Worm (Caenorhabditis elegans) whole organism, L3 larva: ENCODE results near the gene idpa-2.
A peak's percentile ranks its signal among the peaks of the same experiment; 100 is the strongest.

ENCODE experiments used
- R02D3.7 ChIP-seq: fragments of 150-350 bp; optimal IDR thresholded peaks from 2 replicates; lab custom pipeline; 2014; ENCODE audit warnings: missing biosample characterization, missing genetic modification characterization
- ZK546.5 ChIP-seq: sonication (generic microtip); optimal IDR thresholded peaks from 2 replicates; lab custom pipeline; 2017; ENCODE audit warnings: missing biosample characterization, missing genetic modification characterization
- aly-2 ChIP-seq: fragments of 150-350 bp; optimal IDR thresholded peaks from 2 replicates; lab custom pipeline; 2014; ENCODE audit warnings: missing biosample characterization, missing genetic modification characterization
- ama-1 ChIP-seq: fragments of 150-350 bp; optimal IDR thresholded peaks from 2 replicates; lab custom pipeline; 2018
- ceh-28 ChIP-seq: fragments of 150-350 bp; optimal IDR thresholded peaks from 2 replicates; lab custom pipeline; 2014; ENCODE audit warnings: missing biosample characterization, missing genetic modification reagents, missing genetic modification characterization
- ceh-82 ChIP-seq: fragments of 150-350 bp; optimal IDR thresholded peaks from 2 replicates; lab custom pipeline; 2014; ENCODE audit warnings: missing biosample characterization, missing genetic modification characterization
- ceh-9 ChIP-seq: sonication (generic microtip); optimal IDR thresholded peaks from 2 replicates; lab custom pipeline; 2018; ENCODE audit warnings: missing biosample characterization, missing genetic modification characterization
- daf-12 ChIP-seq: fragments of 150-350 bp; optimal IDR thresholded peaks from 2 replicates; lab custom pipeline; 2014; ENCODE audit warnings: missing biosample characterization, missing genetic modification reagents, missing genetic modification characterization
- egl-27 ChIP-seq: sonication (generic microtip); optimal IDR thresholded peaks from 4 replicates; lab custom pipeline; 2017; ENCODE audit warnings: missing biosample characterization, missing genetic modification reagents, missing genetic modification characterization
- egl-5 ChIP-seq: fragments of 150-350 bp; optimal IDR thresholded peaks from 2 replicates; lab custom pipeline; 2017; ENCODE audit warnings: missing biosample characterization, missing genetic modification reagents, missing genetic modification characterization, inconsistent platforms
- elt-1 ChIP-seq: fragments of 150-350 bp; optimal IDR thresholded peaks from 2 replicates; lab custom pipeline; 2014; ENCODE audit warnings: missing biosample characterization, missing genetic modification characterization
- elt-2 ChIP-seq: sonication (generic microtip); optimal IDR thresholded peaks from 2 replicates; lab custom pipeline; 2016; ENCODE audit warnings: missing genetic modification reagents, mild to moderate bottlenecking, missing genetic modification characterization, missing compliant biosample characterization
- eor-1 ChIP-seq, 2 experiments: fragments of 150-350 bp; optimal IDR thresholded peaks; 2 replicates each; lab custom pipeline; 2014 to 2018; ENCODE audit warnings: missing biosample characterization in 2 of 2, missing genetic modification characterization in 2 of 2
- fkh-10 ChIP-seq: sonication (generic microtip); optimal IDR thresholded peaks from 2 replicates; lab custom pipeline; 2017; ENCODE audit warnings: missing biosample characterization, missing genetic modification reagents, missing genetic modification characterization
- fkh-2 ChIP-seq: fragments of 150-350 bp; optimal IDR thresholded peaks from 2 replicates; lab custom pipeline; 2014; ENCODE audit warnings: missing biosample characterization, missing genetic modification reagents, missing genetic modification characterization
- fos-1 ChIP-seq: fragments of 150-350 bp; optimal IDR thresholded peaks from 2 replicates; lab custom pipeline; 2014; ENCODE audit warnings: missing biosample characterization, missing genetic modification characterization
- hmg-11 ChIP-seq: sonication (generic microtip); optimal IDR thresholded peaks from 2 replicates; lab custom pipeline; 2016; ENCODE audit warnings: missing genetic modification characterization, missing compliant biosample characterization
- jun-1 ChIP-seq: fragments of 150-350 bp; optimal IDR thresholded peaks from 2 replicates; lab custom pipeline; 2014; ENCODE audit warnings: missing biosample characterization, missing genetic modification reagents, missing genetic modification characterization
- lin-15B ChIP-seq: fragments of 150-350 bp; optimal IDR thresholded peaks from 2 replicates; lab custom pipeline; 2014; ENCODE audit warnings: missing biosample characterization, missing genetic modification characterization
- lin-39 ChIP-seq: fragments of 150-350 bp; optimal IDR thresholded peaks from 2 replicates; lab custom pipeline; 2018; ENCODE audit warnings: missing biosample characterization, missing genetic modification reagents, missing genetic modification characterization
- lsy-12 ChIP-seq: sonication (generic microtip); optimal IDR thresholded peaks from 2 replicates; lab custom pipeline; 2016; ENCODE audit warnings: mild to moderate bottlenecking, missing genetic modification characterization, missing compliant biosample characterization
- mdl-1 ChIP-seq: fragments of 150-350 bp; optimal IDR thresholded peaks from 2 replicates; lab custom pipeline; 2014; ENCODE audit warnings: missing biosample characterization, missing genetic modification characterization
- mml-1 ChIP-seq: fragments of 150-350 bp; sonication (generic microtip); optimal IDR thresholded peaks from 3 replicates; lab custom pipeline; 2014; ENCODE audit warnings: missing biosample characterization, missing genetic modification characterization
- nhr-11 ChIP-seq: fragments of 150-350 bp; optimal IDR thresholded peaks from 2 replicates; lab custom pipeline; 2014; ENCODE audit warnings: missing biosample characterization, missing genetic modification characterization
- nhr-12 ChIP-seq: fragments of 150-350 bp; optimal IDR thresholded peaks from 2 replicates; lab custom pipeline; 2014; ENCODE audit warnings: missing biosample characterization, missing genetic modification characterization
- nhr-23 ChIP-seq: fragments of 150-350 bp; optimal IDR thresholded peaks from 2 replicates; lab custom pipeline; 2014; ENCODE audit warnings: missing biosample characterization, missing genetic modification reagents, missing genetic modification characterization
- nhr-237 ChIP-seq: fragments of 150-350 bp; optimal IDR thresholded peaks from 2 replicates; lab custom pipeline; 2014; ENCODE audit warnings: missing biosample characterization, missing genetic modification characterization
- nhr-25 ChIP-seq: sonication (generic microtip); optimal IDR thresholded peaks from 2 replicates; lab custom pipeline; 2017; ENCODE audit warnings: missing biosample characterization, missing genetic modification characterization
- nhr-28 ChIP-seq: fragments of 150-350 bp; optimal IDR thresholded peaks from 2 replicates; lab custom pipeline; 2014; ENCODE audit warnings: missing biosample characterization, missing genetic modification characterization
- nhr-43 ChIP-seq: sonication (generic microtip); optimal IDR thresholded peaks from 2 replicates; lab custom pipeline; 2016; ENCODE audit warnings: mild to moderate bottlenecking, missing genetic modification characterization, missing compliant biosample characterization; ENCODE audit not compliant: poor library complexity, severe bottlenecking
- nhr-67 ChIP-seq: fragments of 150-350 bp; optimal IDR thresholded peaks from 2 replicates; lab custom pipeline; 2014; ENCODE audit warnings: missing biosample characterization, missing genetic modification characterization
- nhr-76 ChIP-seq: fragments of 150-350 bp; sonication (generic microtip); optimal IDR thresholded peaks from 5 replicates; lab custom pipeline; 2014; ENCODE audit warnings: missing biosample characterization, missing genetic modification characterization
- nhr-77 ChIP-seq: fragments of 150-350 bp; optimal IDR thresholded peaks from 2 replicates; lab custom pipeline; 2014; ENCODE audit warnings: missing biosample characterization, missing genetic modification characterization
- pha-4 ChIP-seq: fragments of 150-350 bp; optimal IDR thresholded peaks from 2 replicates; lab custom pipeline; 2014; ENCODE audit warnings: missing biosample characterization, missing genetic modification reagents, missing genetic modification characterization
- pqm-1 ChIP-seq: fragments of 150-350 bp; optimal IDR thresholded peaks from 2 replicates; lab custom pipeline; 2017; ENCODE audit warnings: missing biosample characterization, missing genetic modification characterization, inconsistent platforms
- sea-2 ChIP-seq: fragments of 150-350 bp; sonication (generic microtip); optimal IDR thresholded peaks from 4 replicates; lab custom pipeline; 2014; ENCODE audit warnings: missing biosample characterization, missing genetic modification reagents, missing genetic modification characterization
- skn-1 ChIP-seq: fragments of 150-350 bp; optimal IDR thresholded peaks from 2 replicates; lab custom pipeline; 2014; ENCODE audit warnings: missing biosample characterization, missing genetic modification characterization
- snpc-4 ChIP-seq: fragments of 150-350 bp; optimal IDR thresholded peaks from 2 replicates; lab custom pipeline; 2014; ENCODE audit warnings: missing biosample characterization, missing genetic modification characterization
- tbx-2 ChIP-seq: sonication (generic microtip); optimal IDR thresholded peaks from 2 replicates; lab custom pipeline; 2016; ENCODE audit warnings: mild to moderate bottlenecking, missing genetic modification characterization, missing compliant biosample characterization
- unc-39 ChIP-seq: sonication (generic microtip); optimal IDR thresholded peaks from 4 replicates; lab custom pipeline; 2017; ENCODE audit warnings: missing biosample characterization, missing genetic modification characterization
- unc-62 ChIP-seq: fragments of 150-350 bp; sonication (generic microtip); optimal IDR thresholded peaks from 4 replicates; lab custom pipeline; 2014; ENCODE audit warnings: missing biosample characterization, missing genetic modification reagents, missing genetic modification characterization
- zag-1 ChIP-seq: fragments of 150-350 bp; optimal IDR thresholded peaks from 2 replicates; lab custom pipeline; 2014; ENCODE audit warnings: missing biosample characterization, missing genetic modification characterization
- ztf-11 ChIP-seq: fragments of 150-350 bp; optimal IDR thresholded peaks from 2 replicates; lab custom pipeline; 2014; ENCODE audit warnings: missing biosample characterization, missing genetic modification characterization
- ztf-4 ChIP-seq: fragments of 150-350 bp; optimal IDR thresholded peaks from 2 replicates; lab custom pipeline; 2014; ENCODE audit warnings: missing biosample characterization, missing genetic modification characterization

The idpa-2 gene

DNA sequence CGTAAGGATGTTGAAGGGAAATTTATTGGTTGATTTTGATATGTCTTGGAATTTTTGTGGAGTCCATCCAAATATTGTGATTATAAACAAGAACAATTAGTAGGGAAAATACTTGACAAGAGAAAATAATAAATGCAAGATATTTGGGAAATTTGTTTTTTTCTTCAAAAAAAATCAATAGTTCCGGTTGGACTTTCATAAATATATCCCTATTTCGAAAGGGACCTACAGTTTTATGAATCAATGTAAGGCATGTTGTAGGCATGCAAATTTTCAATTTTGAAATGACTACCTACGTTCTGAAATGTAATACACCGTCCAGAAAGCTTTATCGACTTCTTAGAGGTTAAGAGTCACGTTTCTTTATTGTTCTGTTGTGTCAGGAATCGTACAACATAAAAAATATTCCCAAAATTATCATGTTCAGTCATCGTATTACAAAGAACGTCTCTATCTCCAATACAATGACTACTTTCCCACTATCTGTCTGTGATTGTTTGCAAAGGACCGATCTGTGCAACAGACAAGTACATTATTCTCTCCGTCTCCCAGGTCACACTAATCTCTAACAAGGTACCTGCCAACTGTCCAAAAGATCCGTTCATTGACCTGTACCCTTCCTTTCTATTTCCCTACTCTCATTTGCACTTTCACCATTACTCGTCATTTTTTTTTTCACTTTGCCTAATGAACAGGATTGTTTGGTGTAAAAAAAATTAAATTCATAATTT is 2.5 kb downstream of the idpa-2 start, which contains the start of gene F07H5.13:
Gene F07H5.13, plus strand, starts transcription at position 730 of the 731 bp plus-strand sequence.
- no peak for TF ChIP-seq fkh-2 (tag; lab: Kevin White, UChicago)
- peak; percentile 52 for TF ChIP-seq tbx-2 (tag; lab: Kevin White, UChicago)
- TF ChIP-seq nhr-237: no peak
- TF ChIP-seq nhr-43 (tag; lab: Kevin White, UChicago): peak; percentile 87
- TF ChIP-seq ama-1: peak; percentile 94
- peak; percentile 71 for TF ChIP-seq ztf-4 (tag; lab: Kevin White, UChicago)
- peak; percentile 17 for TF ChIP-seq nhr-77 (tag; lab: Kevin White, UChicago)
- no peak for TF ChIP-seq jun-1 (tag; lab: Kevin White, UChicago)
- no peak for TF ChIP-seq unc-62 (GFP tag; lab: Kevin White, UChicago)
- TF ChIP-seq mdl-1 (tag; lab: Kevin White, UChicago): no peak
- peak; percentile 2 for TF ChIP-seq elt-1 (tag; lab: Kevin White, UChicago)
- no peak for TF ChIP-seq nhr-28
- no peak for TF ChIP-seq nhr-76 (tag; lab: Kevin White, UChicago)
- TF ChIP-seq egl-27 (tag; lab: Kevin White, UChicago): no peak
- TF ChIP-seq elt-2 (tag; lab: Kevin White, UChicago): peak; percentile 48
- no peak for TF ChIP-seq lin-15B (tag; lab: Kevin White, UChicago)
- no peak for TF ChIP-seq aly-2 (tag; lab: Kevin White, UChicago)
- TF ChIP-seq nhr-23 (tag; lab: Kevin White, UChicago): peak; percentile 17
- peak; percentile 30 for TF ChIP-seq pha-4 (tag; lab: Kevin White, UChicago)
- TF ChIP-seq egl-5 (tag; lab: Kevin White, UChicago): no peak
- TF ChIP-seq nhr-25 (tag; lab: Kevin White, UChicago): peak; percentile 58
- no peak for TF ChIP-seq sea-2 (GFP tag; lab: Kevin White, UChicago)
- no peak for TF ChIP-seq nhr-67
- TF ChIP-seq lsy-12: peak; percentile 70
- no peak for TF ChIP-seq ceh-28 (tag; lab: Kevin White, UChicago)

DNA sequence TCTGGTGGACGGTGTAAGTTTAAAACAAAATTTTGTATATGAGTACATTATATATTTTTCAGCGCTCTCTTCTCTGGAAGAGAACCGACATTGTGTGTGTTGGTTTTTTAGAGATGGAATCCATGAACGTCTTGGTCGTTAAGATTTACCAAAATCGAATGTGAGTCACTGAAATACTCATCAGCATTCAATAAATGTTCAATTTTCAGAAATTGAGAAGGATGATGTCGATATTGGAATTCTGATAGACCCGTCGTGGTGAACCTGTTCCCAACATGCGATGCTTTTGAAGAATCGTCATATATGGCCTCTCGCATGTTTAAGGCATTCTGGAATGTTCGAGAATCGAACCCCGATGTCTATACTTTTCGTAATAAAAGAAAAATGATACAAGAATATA is 3.8 kb downstream of the idpa-2 start:
- TF ChIP-seq zag-1 (tag; lab: Kevin White, UChicago) (no peak), lin-15B (tag; lab: Kevin White, UChicago) (no peak), lsy-12 (peak; percentile 21), mdl-1 (tag; lab: Kevin White, UChicago) (no peak), hmg-11 (tag; lab: Kevin White, UChicago) (no peak), ceh-9 (no peak), pha-4 (tag; lab: Kevin White, UChicago) (no peak), lin-39 (tag; lab: Kevin White, UChicago) (no peak)

DNA sequence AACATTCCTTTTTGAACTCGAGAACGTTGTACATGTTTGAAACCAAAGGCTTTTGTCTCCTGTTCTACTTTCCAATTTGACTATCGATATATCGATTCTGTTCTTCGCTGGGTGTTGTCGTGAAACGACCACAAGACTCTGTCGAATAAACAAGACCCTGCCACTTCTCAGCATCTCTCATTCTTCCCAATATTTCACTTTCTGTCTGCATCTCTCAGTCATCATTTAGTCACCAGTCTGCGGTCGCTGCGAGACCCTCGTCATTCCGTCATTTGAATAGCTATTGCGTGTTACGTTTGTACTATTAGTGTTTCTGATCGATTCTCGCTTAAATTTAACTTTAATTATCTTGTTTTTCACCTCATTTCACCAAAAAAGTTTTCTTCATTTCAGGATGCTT is 5.2 kb downstream of the idpa-2 start:
- TF ChIP-seq nhr-237 (no peak), R02D3.7 (tag; lab: Kevin White, UChicago) (peak; percentile 55), eor-1 (tag; optimal IDR thresholded peaks at IDR 0.05; lab: Kevin White, UChicago) (peak in 1 of 2 experiments; percentile 71), mdl-1 (tag; lab: Kevin White, UChicago) (peak; percentile 55), daf-12 (tag; lab: Kevin White, UChicago) (no peak), ZK546.5 (tag; lab: Kevin White, UChicago) (no peak), skn-1 (peak; percentile 96), unc-39 (tag; lab: Kevin White, UChicago) (no peak), fkh-10 (peak; percentile 95), sea-2 (GFP tag; lab: Kevin White, UChicago) (no peak), pqm-1 (tag; lab: Kevin White, UChicago) (peak; percentile 86), ceh-9 (no peak), elt-2 (tag; lab: Kevin White, UChicago) (peak; percentile 79), ztf-11 (tag; lab: Kevin White, UChicago) (no peak), nhr-12 (no peak), nhr-77 (tag; lab: Kevin White, UChicago) (no peak), zag-1 (tag; lab: Kevin White, UChicago) (no peak), nhr-67 (no peak), egl-27 (tag; lab: Kevin White, UChicago) (peak; percentile 2), elt-1 (tag; lab: Kevin White, UChicago) (peak; percentile 69), fos-1 (tag; lab: Kevin White, UChicago) (peak; percentile 78), egl-5 (tag; lab: Kevin White, UChicago) (peak; percentile 99), hmg-11 (tag; lab: Kevin White, UChicago) (peak; percentile 76), unc-62 (GFP tag; lab: Kevin White, UChicago) (no peak), lsy-12 (peak; percentile 94), ceh-28 (tag; lab: Kevin White, UChicago) (peak; percentile 96), nhr-43 (tag; lab: Kevin White, UChicago) (peak; percentile 95), ceh-82 (tag; lab: Kevin White, UChicago) (peak; percentile 42), fkh-2 (tag; lab: Kevin White, UChicago) (peak; percentile 98), nhr-11 (tag; lab: Kevin White, UChicago) (peak; percentile 76), nhr-23 (tag; lab: Kevin White, UChicago) (peak; percentile 98), snpc-4 (tag; lab: Kevin White, UChicago) (peak; percentile 58), nhr-76 (tag; lab: Kevin White, UChicago) (no peak), tbx-2 (tag; lab: Kevin White, UChicago) (peak; percentile 87), pha-4 (tag; lab: Kevin White, UChicago) (peak; percentile 99), jun-1 (tag; lab: Kevin White, UChicago) (peak; percentile 96), nhr-28 (no peak), mml-1 (tag; lab: Kevin White, UChicago) (no peak), nhr-25 (tag; lab: Kevin White, UChicago) (peak; percentile 97)
